Worm (Caenorhabditis elegans) whole organism, early embryonic: Measurements from ENCODE around the gene qars-1.

Source experiments
- B0310.2 ChIP-seq: sonication (generic microtip); optimal IDR thresholded peaks from 2 replicates; lab custom pipeline; 2016; ENCODE audit warnings: mild to moderate bottlenecking, missing genetic modification characterization, missing compliant biosample characterization
- ama-1 ChIP-seq: fragments of 150-350 bp; optimal IDR thresholded peaks from 2 replicates; lab custom pipeline; 2014
- ets-7 ChIP-seq: sonication (generic microtip); optimal IDR thresholded peaks from 2 replicates; lab custom pipeline; 2016; ENCODE audit warnings: missing genotype, missing genetic modification characterization, missing compliant biosample characterization
- hmg-4 ChIP-seq: fragments of 200-800 bp; sonication (Bioruptor generic); optimal IDR thresholded peaks from 2 replicates; lab custom pipeline; 2018; ENCODE audit warnings: mild to moderate bottlenecking, missing genetic modification characterization, missing compliant biosample characterization
- hnd-1 ChIP-seq: sonication (generic microtip); optimal IDR thresholded peaks from 2 replicates; lab custom pipeline; 2016; ENCODE audit warnings: missing genetic modification characterization, missing compliant biosample characterization
- pes-1 ChIP-seq: fragments of 200-800 bp; sonication (Bioruptor generic); IDR thresholded peaks from 2 replicates; pipeline ENCODE4 v1.3.6; 2022; ENCODE audit warnings: missing genetic modification reagents, missing genetic modification characterization, missing compliant biosample characterization
- scrt-1 ChIP-seq: fragments of 200-800 bp; sonication (Bioruptor generic); IDR thresholded peaks from 2 replicates; pipeline ENCODE4 v1.3.6; 2022; ENCODE audit warnings: missing genetic modification characterization, missing compliant biosample characterization
- tbx-37 ChIP-seq: fragments of 200-800 bp; sonication (Bioruptor generic); conservative IDR thresholded peaks from 2 replicates; pipeline ENCODE4 v1.3.6; 2022; ENCODE audit warnings: missing genetic modification reagents, missing genetic modification characterization, missing compliant biosample characterization
- tra-4 ChIP-seq: sonication (generic microtip); optimal IDR thresholded peaks from 2 replicates; lab custom pipeline; 2017; ENCODE audit warnings: missing genetic modification characterization, missing compliant biosample characterization

- TF ChIP-seq ama-1 (lab: Kevin White, UChicago) (no peak), B0310.2 (tag; lab: Kevin White, UChicago) (no peak), hmg-4 (GFP tag; lab: Kevin White, UChicago) (no peak), hnd-1 (tag; lab: Kevin White, UChicago) (no peak), pes-1 (no peak), tra-4 (tag; lab: Kevin White, UChicago) (no peak), scrt-1 (GFP tag; lab: Robert Waterston, UW) (no peak), ets-7 (tag; lab: Kevin White, UChicago) (no peak), tbx-37 (GFP tag; lab: Robert Waterston, UW) (no peak)
Observed at ce11 chrIV:15024426-15024825, 11.4 kb upstream of the qars-1 start.
